Worm (Caenorhabditis elegans): ENCODE results near the gene T26C11.4.

Gene T26C11.4

ce11 chrX:1816106-1816505 lies 29.2 kb downstream of the T26C11.4 start, which contains the start of gene C14E2.7:
Gene C14E2.7 (plus strand): TSS chrX:1816406.
- no peak for TF ChIP-seq ceh-36 (tag; optimal IDR thresholded peaks at IDR 0.05)
- TF ChIP-seq F13C5.2 (tag; optimal IDR thresholded peaks at IDR 0.05) = no peak
- no peak for TF ChIP-seq ceh-13 (GFP tag; optimal IDR thresholded peaks at IDR 0.05)
- no peak for TF ChIP-seq tbx-37 (GFP tag; conservative IDR thresholded peaks at IDR 0.05)
- TF ChIP-seq tra-4 (tag; optimal IDR thresholded peaks at IDR 0.05) = no peak
- no peak for TF ChIP-seq ets-7 (tag; optimal IDR thresholded peaks at IDR 0.05)

ce11 chrX:1811436-1811835 lies 33.9 kb downstream of the T26C11.4 start, which contains the start of gene C14E2.3:
Gene C14E2.3 (minus strand): TSS chrX:1811536.
- no peak for TF ChIP-seq tbx-37 (GFP tag; conservative IDR thresholded peaks at IDR 0.05)
- no peak for TF ChIP-seq ceh-13 (GFP tag; optimal IDR thresholded peaks at IDR 0.05)
- no peak for TF ChIP-seq hmg-4 (GFP tag; optimal IDR thresholded peaks at IDR 0.05)
- TF ChIP-seq hnd-1 (tag; optimal IDR thresholded peaks at IDR 0.05) = no peak

- TF ChIP-seq F13C5.2 (tag; optimal IDR thresholded peaks at IDR 0.05) (no peak), hmg-4 (GFP tag; optimal IDR thresholded peaks at IDR 0.05) (peak; percentile 31), scrt-1 (GFP tag; IDR thresholded peaks at IDR 0.05) (no peak), B0310.2 (tag; optimal IDR thresholded peaks at IDR 0.05) (no peak)
Observed at ce11 chrX:1800980-1801506, 44.3 kb downstream of the T26C11.4 start, which contains the start of gene C14E2.11. Gene C14E2.11 (plus strand): TSS chrX:1801456.

ce11 chrX:1798543-1798942 lies 46.8 kb downstream of the T26C11.4 start:
- TF ChIP-seq hnd-1 (tag; optimal IDR thresholded peaks at IDR 0.05) (no peak), tra-4 (tag; optimal IDR thresholded peaks at IDR 0.05) (no peak), hmbx-1 (tag; optimal IDR thresholded peaks at IDR 0.05) (no peak), aly-1 (tag; optimal IDR thresholded peaks at IDR 0.05) (no peak), B0310.2 (tag; optimal IDR thresholded peaks at IDR 0.05) (no peak), ets-7 (tag; optimal IDR thresholded peaks at IDR 0.05) (no peak), scrt-1 (GFP tag; IDR thresholded peaks at IDR 0.05) (no peak)

- no peak for TF ChIP-seq ets-7 (tag; optimal IDR thresholded peaks at IDR 0.05)
- TF ChIP-seq ama-1 (optimal IDR thresholded peaks at IDR 0.05) = no peak
- no peak for TF ChIP-seq ceh-36 (tag; optimal IDR thresholded peaks at IDR 0.05)
- no peak for TF ChIP-seq F13C5.2 (tag; optimal IDR thresholded peaks at IDR 0.05)
- TF ChIP-seq tbx-37 (GFP tag; conservative IDR thresholded peaks at IDR 0.05) = no peak
- no peak for TF ChIP-seq tbx-11 (GFP tag; IDR thresholded peaks at IDR 0.05)
- no peak for TF ChIP-seq flt-1 (GFP tag; IDR thresholded peaks at IDR 0.05)
- no peak for TF ChIP-seq hmg-4 (GFP tag; optimal IDR thresholded peaks at IDR 0.05)
- TF ChIP-seq hnd-1 (tag; optimal IDR thresholded peaks at IDR 0.05) = no peak
- TF ChIP-seq sea-1 (GFP tag; conservative IDR thresholded peaks at IDR 0.05) = no peak
- TF ChIP-seq pes-1 (GFP tag; IDR thresholded peaks at IDR 0.05) = no peak
- TF ChIP-seq aly-1 (tag; optimal IDR thresholded peaks at IDR 0.05) = no peak
- no peak for TF ChIP-seq tra-4 (tag; optimal IDR thresholded peaks at IDR 0.05)
- TF ChIP-seq hmbx-1 (tag; optimal IDR thresholded peaks at IDR 0.05) = no peak
- no peak for TF ChIP-seq ceh-13 (GFP tag; optimal IDR thresholded peaks at IDR 0.05)
Observed at ce11 chrX:1796067-1796466, 49.3 kb downstream of the T26C11.4 start.

ce11 chrX:1791095-1791494 lies 54.3 kb downstream of the T26C11.4 start:
- TF ChIP-seq F13C5.2 (tag; optimal IDR thresholded peaks at IDR 0.05) = no peak
- no peak for TF ChIP-seq pes-1 (GFP tag; IDR thresholded peaks at IDR 0.05)
- no peak for TF ChIP-seq aly-1 (tag; optimal IDR thresholded peaks at IDR 0.05)
